Worm (Caenorhabditis elegans) whole organism, L4 larva: ENCODE data around the gene mcm-3AP.

Experiments used
- D1046.2 ChIP-seq: fragments of 200-800 bp; sonication (Bioruptor generic); IDR thresholded peaks from 2 replicates; pipeline ENCODE4 v1.3.6; 2022; ENCODE audit warnings: missing genetic modification characterization, missing compliant biosample characterization
- F37D6.2 ChIP-seq: sonication (generic microtip); optimal IDR thresholded peaks from 2 replicates; lab custom pipeline; 2016; ENCODE audit warnings: mild to moderate bottlenecking, missing genetic modification characterization, missing compliant biosample characterization
- F49E8.2 ChIP-seq: sonication (generic microtip); optimal IDR thresholded peaks from 2 replicates; lab custom pipeline; 2016; ENCODE audit warnings: missing compliant biosample characterization, mild to moderate bottlenecking, missing genetic modification characterization, borderline replicate concordance
- T26A8.4 ChIP-seq: fragments of 200-800 bp; sonication (Bioruptor generic); IDR thresholded peaks from 2 replicates; pipeline ENCODE4 v1.3.6; 2022; ENCODE audit warnings: missing genetic modification characterization, missing compliant biosample characterization
- Y105C5A.15 ChIP-seq: fragments of 200-800 bp; sonication (Bioruptor generic); IDR thresholded peaks from 2 replicates; pipeline ENCODE4 v1.3.6; 2022; ENCODE audit warnings: missing genetic modification characterization, missing compliant biosample characterization
- Y48G9A.11 ChIP-seq: fragments of 200-800 bp; sonication (Bioruptor generic); IDR thresholded peaks from 2 replicates; pipeline ENCODE4 v1.3.6; 2022; ENCODE audit warnings: missing genetic modification reagents, missing genetic modification characterization, missing compliant biosample characterization
- aha-1 ChIP-seq: fragments of 150-350 bp; peaks from one replicate; lab custom pipeline; 2014; ENCODE audit warnings: missing biosample characterization, missing genetic modification characterization
- aly-2 ChIP-seq: sonication (generic microtip); optimal IDR thresholded peaks from 2 replicates; lab custom pipeline; 2018; ENCODE audit warnings: missing biosample characterization, missing genetic modification characterization
- arid-1 ChIP-seq: fragments of 200-800 bp; sonication (Bioruptor generic); conservative IDR thresholded peaks from 2 replicates; pipeline ENCODE4 v1.3.6; 2022; ENCODE audit warnings: missing genetic modification reagents, missing genetic modification characterization, missing compliant biosample characterization
- ceh-20 ChIP-seq: fragments of 200-800 bp; sonication (Bioruptor generic); IDR thresholded peaks from 2 replicates; pipeline ENCODE4 v1.3.6; 2022; ENCODE audit warnings: missing genetic modification reagents, missing genetic modification characterization, missing compliant biosample characterization
- ceh-62 ChIP-seq: sonication (generic microtip); optimal IDR thresholded peaks from 2 replicates; lab custom pipeline; 2017; ENCODE audit warnings: missing biosample characterization, missing genetic modification characterization
- daf-16 ChIP-seq, 3 experiments: sonication (generic microtip); optimal IDR thresholded peaks; 2 replicates each; lab custom pipeline; 2016 to 2017; ENCODE audit warnings: missing genetic modification characterization in 3 of 3, missing genetic modification reagents in 3 of 3, mild to moderate bottlenecking in 2 of 3, missing compliant biosample characterization in 2 of 3, missing biosample characterization in 1 of 3, moderate library complexity in 1 of 3
- daf-8 ChIP-seq: fragments of 200-800 bp; sonication (Bioruptor generic); IDR thresholded peaks from 2 replicates; pipeline ENCODE4 v1.3.6; 2022; ENCODE audit warnings: missing genetic modification characterization, missing compliant biosample characterization
- dve-1 ChIP-seq: sonication (generic microtip); optimal IDR thresholded peaks from 2 replicates; lab custom pipeline; 2017; ENCODE audit warnings: antibody characterized with exemption, mild to moderate bottlenecking, missing genetic modification characterization, missing compliant biosample characterization; ENCODE audit not compliant: insufficient read depth
- egl-43 ChIP-seq: fragments of 200-800 bp; sonication (Bioruptor generic); IDR thresholded peaks from 2 replicates; pipeline ENCODE4 v1.3.6; 2022; ENCODE audit warnings: missing genetic modification reagents, missing genetic modification characterization, missing compliant biosample characterization
- gei-8 ChIP-seq: fragments of 200-800 bp; sonication (Bioruptor generic); optimal IDR thresholded peaks from 2 replicates; lab custom pipeline; 2018; ENCODE audit warnings: mild to moderate bottlenecking, missing genetic modification characterization, missing compliant biosample characterization
- hif-1 ChIP-seq, 2 experiments: sonication (generic microtip); optimal IDR thresholded peaks; 2 replicates each; lab custom pipeline; 2016 to 2017; ENCODE audit warnings: missing compliant biosample characterization in 2 of 2, missing genetic modification characterization in 2 of 2, missing genetic modification reagents in 2 of 2, missing genotype in 2 of 2, mild to moderate bottlenecking in 1 of 2
- hlh-11 ChIP-seq: fragments of 200-800 bp; sonication (Bioruptor generic); optimal IDR thresholded peaks from 2 replicates; lab custom pipeline; 2018; ENCODE audit warnings: mild to moderate bottlenecking, missing genetic modification characterization, missing compliant biosample characterization
- hmg-1.1 ChIP-seq: fragments of 200-800 bp; sonication (Bioruptor generic); IDR thresholded peaks from 2 replicates; pipeline ENCODE4 v1.3.6; 2022; ENCODE audit warnings: missing genetic modification reagents, missing genetic modification characterization, missing compliant biosample characterization
- lin-13 ChIP-seq: fragments of 150-350 bp; optimal IDR thresholded peaks from 2 replicates; lab custom pipeline; 2014; ENCODE audit warnings: missing biosample characterization, missing genetic modification reagents, missing genetic modification characterization
- lin-38 ChIP-seq: fragments of 200-800 bp; sonication (Bioruptor generic); IDR thresholded peaks from 2 replicates; pipeline ENCODE4 v1.3.6; 2022; ENCODE audit warnings: missing genetic modification reagents, missing genetic modification characterization, missing compliant biosample characterization
- lin-39 ChIP-seq: fragments of 150-350 bp; optimal IDR thresholded peaks from 2 replicates; lab custom pipeline; 2014; ENCODE audit warnings: missing biosample characterization, missing genetic modification reagents, missing genetic modification characterization
- lsy-2 ChIP-seq, 2 experiments: fragments of 150-350 bp in 1 of 2; sonication (generic microtip) in 1 of 2; optimal IDR thresholded peaks; 2 replicates each; lab custom pipeline; 2014 to 2017; ENCODE audit warnings: missing biosample characterization in 2 of 2, missing genetic modification characterization in 2 of 2
- madf-5 ChIP-seq, 2 experiments: fragments of 200-800 bp; sonication (Bioruptor generic); IDR thresholded peaks; 2 replicates each; pipeline ENCODE4 v1.3.6; 2022; ENCODE audit warnings: missing compliant biosample characterization in 2 of 2, missing genetic modification characterization in 2 of 2
- madf-9 ChIP-seq: fragments of 200-800 bp; sonication (Bioruptor generic); conservative IDR thresholded peaks from 2 replicates; pipeline ENCODE4 v1.3.6; 2022; ENCODE audit warnings: missing genetic modification reagents, missing genetic modification characterization, missing compliant biosample characterization
- nhr-102 ChIP-seq: sonication (generic microtip); optimal IDR thresholded peaks from 2 replicates; lab custom pipeline; 2016; ENCODE audit warnings: mild to moderate bottlenecking, missing genetic modification characterization, moderate library complexity, missing compliant biosample characterization
- nhr-25 ChIP-seq: sonication (generic microtip); optimal IDR thresholded peaks from 2 replicates; lab custom pipeline; 2017; ENCODE audit warnings: missing genetic modification characterization, mild to moderate bottlenecking, missing compliant biosample characterization, antibody characterized with exemption, moderate library complexity, borderline replicate concordance; ENCODE audit not compliant: insufficient read depth
- nhr-28 ChIP-seq: fragments of 150-350 bp; optimal IDR thresholded peaks from 2 replicates; lab custom pipeline; 2014; ENCODE audit warnings: missing biosample characterization, missing genetic modification characterization
- php-3 ChIP-seq: fragments of 200-800 bp; sonication (Bioruptor generic); IDR thresholded peaks from 2 replicates; pipeline ENCODE4 v1.3.6; 2022; ENCODE audit warnings: missing genetic modification reagents, missing genetic modification characterization, missing compliant biosample characterization
- set-16 ChIP-seq: fragments of 200-800 bp; sonication (Bioruptor generic); IDR thresholded peaks from 2 replicates; pipeline ENCODE4 v1.3.6; 2022; ENCODE audit warnings: missing genetic modification reagents, missing genetic modification characterization, missing compliant biosample characterization
- skn-1 ChIP-seq: fragments of 150-350 bp; optimal IDR thresholded peaks from 2 replicates; lab custom pipeline; 2014; ENCODE audit warnings: missing biosample characterization, missing genetic modification characterization
- unc-130 ChIP-seq: sonication (generic microtip); optimal IDR thresholded peaks from 2 replicates; lab custom pipeline; 2016; ENCODE audit warnings: missing genetic modification reagents, missing genetic modification characterization, missing compliant biosample characterization
- unc-39 ChIP-seq: sonication (generic microtip); optimal IDR thresholded peaks from 2 replicates; lab custom pipeline; 2017; ENCODE audit warnings: missing biosample characterization, missing genetic modification characterization
- unc-62 ChIP-seq, 3 experiments: fragments of 150-350 bp in 1 of 3; sonication (generic microtip); optimal IDR thresholded peaks in 2 of 3; peaks in 1 of 3; 1 replicate in 1 of 3; 2 replicates in 2 of 3; lab custom pipeline; 2014 to 2017; ENCODE audit warnings: missing biosample characterization in 3 of 3, missing genetic modification characterization in 3 of 3, missing genetic modification reagents in 3 of 3, missing genotype in 1 of 3

The mcm-3AP gene

ce11 chrIV:7946899-7947499 lies 1.5 kb upstream of the mcm-3AP start, which contains the start of gene F20D12.12 (continued):
- TF ChIP-seq ceh-20 (peak; percentile 90), hif-1 (tag; optimal IDR thresholded peaks at IDR 0.05; lab: Kevin White, UChicago) (peak in 1 of 2 experiments; percentile 49), F49E8.2 (tag; lab: Kevin White, UChicago) (peak; percentile 52), nhr-28 (tag; lab: Kevin White, UChicago) (peak; percentile 4), dve-1 (peak; percentile 54), F37D6.2 (tag; lab: Kevin White, UChicago) (peak; percentile 27), egl-43 (GFP tag; lab: Robert Waterston, UW) (peak; percentile 86)
- TF ChIP-seq, all 104 proteins: peak for 47; not testable (repeated sequence) for 57

DNA sequence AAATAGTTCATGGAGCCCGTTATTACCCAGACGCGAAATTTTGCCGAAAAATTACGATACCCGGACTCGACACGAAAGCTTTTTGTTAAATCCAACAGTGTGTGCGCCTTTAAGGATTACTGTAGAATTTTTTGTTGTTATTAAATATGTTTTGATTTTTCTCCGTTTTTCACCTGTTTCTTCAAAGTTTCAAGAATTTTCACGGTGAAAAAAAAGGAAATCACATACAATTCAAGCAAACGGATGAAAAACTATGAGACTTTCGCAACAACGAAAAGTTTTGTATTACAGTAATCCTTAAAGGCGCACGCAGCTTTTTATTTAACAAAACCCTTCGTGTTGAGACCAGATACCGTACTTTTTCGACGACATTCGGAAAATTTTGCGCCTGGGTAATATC lies 5.5 kb downstream of the mcm-3AP start:
- TF ChIP-seq F49E8.2 (tag; lab: Kevin White, UChicago) (no peak), unc-62 (GFP tag; optimal IDR thresholded peaks at IDR 0.05 in 1 of 2; lab: Kevin White, UChicago) (peak in 1 of 2 experiments; percentile 80), unc-62 (tag; optimal IDR thresholded peaks at IDR 0.05; lab: Kevin White, UChicago) (no peak)
- TF ChIP-seq, all 104 proteins: peak for 1

ce11 chrIV:7955849-7956248 lies 7.4 kb downstream of the mcm-3AP start, which contains the start of gene ceh-19:
Gene ceh-19 (minus strand): TSS chrIV:7955949.
- TF ChIP-seq daf-16 (GFP tag; optimal IDR thresholded peaks at IDR 0.05; lab: Kevin White, UChicago) (no peak), daf-16 (tag; optimal IDR thresholded peaks at IDR 0.05; lab: Kevin White, UChicago) (no peak), aha-1 (tag; lab: Kevin White, UChicago) (peak; percentile 57), gei-8 (GFP tag; lab: Kevin White, UChicago) (no peak)
- TF ChIP-seq, all 104 proteins: peak for 1

ce11 chrIV:7956643-7957317 lies 8.3 kb downstream of the mcm-3AP start, which contains the start of gene csr-1:
Gene csr-1 (plus strand): TSS chrIV:7957267.
- TF ChIP-seq lsy-2 (tag; optimal IDR thresholded peaks at IDR 0.05; lab: Kevin White, UChicago) (no peak), lin-39 (tag; lab: Kevin White, UChicago) (no peak), daf-16 (GFP tag; optimal IDR thresholded peaks at IDR 0.05; lab: Kevin White, UChicago) (no peak), daf-16 (tag; optimal IDR thresholded peaks at IDR 0.05; lab: Kevin White, UChicago) (peak; percentile 61), ceh-20 (no peak), D1046.2 (GFP tag; lab: Robert Waterston, UW) (no peak), ceh-62 (tag; lab: Kevin White, UChicago) (no peak), daf-8 (GFP tag; lab: Robert Waterston, UW) (no peak), php-3 (GFP tag; lab: Robert Waterston, UW) (peak; percentile 74), dve-1 (peak; percentile 43)

- TF ChIP-seq aly-2 (tag; lab: Kevin White, UChicago), result no peak
- TF ChIP-seq set-16 (GFP tag; lab: Robert Waterston, UW), result 0 out of 2 replicates have a peak, but pooled peaks have one; percentile 14
- 0 out of 2 replicates have a peak, but pooled peaks have one; percentile 27 for TF ChIP-seq egl-43 (GFP tag; lab: Robert Waterston, UW)
- TF ChIP-seq unc-62 (GFP tag; optimal IDR thresholded peaks at IDR 0.05 in 1 of 2; lab: Kevin White, UChicago), result peak in 1 of 2 experiments; percentile 45
- no peak for TF ChIP-seq unc-62 (tag; optimal IDR thresholded peaks at IDR 0.05; lab: Kevin White, UChicago)
- TF ChIP-seq skn-1 (tag; lab: Kevin White, UChicago), result no peak
Observed at ce11 chrIV:7957504-7957903, 9.0 kb downstream of the mcm-3AP start, which contains the start of gene frpr-10. Gene frpr-10 (plus strand): TSS chrIV:7957804.

- TF ChIP-seq unc-130 (GFP tag; lab: Kevin White, UChicago) (peak; percentile 75), nhr-102 (tag; lab: Kevin White, UChicago) (no peak), nhr-25 (tag; lab: Kevin White, UChicago) (no peak), lin-38 (GFP tag; lab: Robert Waterston, UW) (peak; percentile 30; the same call in 1 of the 2 replicates), lin-13 (no peak), unc-39 (tag; lab: Kevin White, UChicago) (no peak), daf-16 (GFP tag; optimal IDR thresholded peaks at IDR 0.05; lab: Kevin White, UChicago) (no peak), daf-16 (tag; optimal IDR thresholded peaks at IDR 0.05; lab: Kevin White, UChicago) (no peak), Y48G9A.11 (peak; percentile 67), hlh-11 (tag; lab: Kevin White, UChicago) (no peak), nhr-28 (tag; lab: Kevin White, UChicago) (no peak), madf-5 (GFP tag; IDR thresholded peaks at IDR 0.05; lab: Robert Waterston, UW) (no peak), Y105C5A.15 (GFP tag; lab: Robert Waterston, UW) (no peak), madf-9 (no peak), lsy-2 (tag; optimal IDR thresholded peaks at IDR 0.05; lab: Kevin White, UChicago) (peak in 1 of 2 experiments; percentile 26), F49E8.2 (tag; lab: Kevin White, UChicago) (peak; percentile 34), arid-1 (GFP tag; lab: Robert Waterston, UW) (no peak), T26A8.4 (no peak), aha-1 (tag; lab: Kevin White, UChicago) (no peak), aly-2 (tag; lab: Kevin White, UChicago) (no peak), hmg-1.1 (GFP tag; lab: Robert Waterston, UW) (no peak)
Observed at ce11 chrIV:7958092-7958491, 9.6 kb downstream of the mcm-3AP start.
